Fruit fly (Drosophila melanogaster) whole organism, adult: ENCODE measurements around the gene Rtca.

Experiments
- CG11617 ChIP-seq: fragments of 200-800 bp; sonication (Bioruptor generic); optimal IDR thresholded peaks from 2 replicates; lab custom pipeline; 2017; ENCODE audit warnings: mild to moderate bottlenecking, missing biosample characterization, missing genetic modification reagents, missing genetic modification characterization
- CG12768 ChIP-seq: fragments of 200-800 bp; sonication (Bioruptor generic); optimal IDR thresholded peaks from 2 replicates; lab custom pipeline; 2017; ENCODE audit warnings: missing biosample characterization, missing genetic modification characterization, mild to moderate bottlenecking, moderate library complexity, missing genetic modification reagents
- CG14711 ChIP-seq: fragments of 200-800 bp; sonication (Bioruptor generic); optimal IDR thresholded peaks from 2 replicates; lab custom pipeline; 2018; ENCODE audit warnings: missing biosample characterization, mild to moderate bottlenecking, missing genetic modification characterization, moderate library complexity
- CG1620 ChIP-seq: fragments of 200-800 bp; sonication (Bioruptor generic); optimal IDR thresholded peaks from 2 replicates; lab custom pipeline; 2016; ENCODE audit warnings: missing biosample characterization, missing genetic modification characterization
- CG33017 ChIP-seq: fragments of 200-800 bp; sonication (Bioruptor generic); optimal IDR thresholded peaks from 2 replicates; lab custom pipeline; 2018; ENCODE audit warnings: missing biosample characterization, mild to moderate bottlenecking, missing genetic modification characterization, moderate library complexity
- CG5204 ChIP-seq: fragments of 200-800 bp; sonication (Bioruptor generic); optimal IDR thresholded peaks from 2 replicates; lab custom pipeline; 2016; ENCODE audit warnings: missing biosample characterization, missing genetic modification characterization
- CG7045 ChIP-seq: fragments of 200-800 bp; sonication (Bioruptor generic); optimal IDR thresholded peaks from 2 replicates; lab custom pipeline; 2017; ENCODE audit warnings: missing biosample characterization, mild to moderate bottlenecking, missing genetic modification characterization
- CG7101 ChIP-seq: fragments of 200-800 bp; sonication (Bioruptor generic); optimal IDR thresholded peaks from 2 replicates; lab custom pipeline; 2018; ENCODE audit warnings: missing biosample characterization, mild to moderate bottlenecking, missing genetic modification characterization, moderate library complexity
- Clk ChIP-seq: fragments of 200-800 bp; sonication (Bioruptor generic); optimal IDR thresholded peaks from 2 replicates; lab custom pipeline; 2017; ENCODE audit warnings: missing biosample characterization, missing genetic modification characterization
- Crg-1 ChIP-seq: fragments of 200-800 bp; sonication (Bioruptor generic); optimal IDR thresholded peaks from 2 replicates; lab custom pipeline; 2016; ENCODE audit warnings: missing biosample characterization, missing genetic modification characterization
- Hr96 ChIP-seq: fragments of 200-800 bp; sonication (Bioruptor generic); optimal IDR thresholded peaks from 2 replicates; lab custom pipeline; 2016; ENCODE audit warnings: missing biosample characterization, missing genetic modification characterization
- Mnt ChIP-seq: fragments of 200-800 bp; sonication (Bioruptor generic); optimal IDR thresholded peaks from 2 replicates; lab custom pipeline; 2016; ENCODE audit warnings: missing biosample characterization, mild to moderate bottlenecking, missing genetic modification characterization
- bab1 ChIP-seq: fragments of 200-800 bp; sonication (Bioruptor generic); optimal IDR thresholded peaks from 3 replicates; lab custom pipeline; 2019; ENCODE audit warnings: missing biosample characterization, mild to moderate bottlenecking, missing genetic modification characterization, moderate library complexity
- cic ChIP-seq: fragments of 200-800 bp; sonication (Bioruptor generic); optimal IDR thresholded peaks from 2 replicates; lab custom pipeline; 2017; ENCODE audit warnings: missing biosample characterization, mild to moderate bottlenecking, missing genetic modification characterization, moderate library complexity
- cnc ChIP-seq, 2 experiments: fragments of >200 bp; optimal IDR thresholded peaks; 2 replicates each; lab custom pipeline; 2017
- kay ChIP-seq: fragments of 200-800 bp; sonication (Bioruptor generic); peaks from one replicate; lab custom pipeline; 2016; ENCODE audit warnings: missing biosample characterization, missing genetic modification characterization, borderline replicate concordance
- ovo ChIP-seq: fragments of 200-800 bp; sonication (Bioruptor generic); optimal IDR thresholded peaks from 2 replicates; lab custom pipeline; 2016; ENCODE audit warnings: missing biosample characterization, missing genetic modification characterization
- pad ChIP-seq: fragments of 200-800 bp; sonication (Bioruptor generic); optimal IDR thresholded peaks from 3 replicates; lab custom pipeline; 2017; ENCODE audit warnings: missing biosample characterization, missing genetic modification characterization, mild to moderate bottlenecking, moderate library complexity, missing genetic modification reagents
- tj ChIP-seq: fragments of 200-800 bp; sonication (Bioruptor generic); optimal IDR thresholded peaks from 3 replicates; lab custom pipeline; 2017; ENCODE audit warnings: missing biosample characterization, mild to moderate bottlenecking, missing genetic modification characterization, moderate library complexity
- toe ChIP-seq: fragments of 200-800 bp; sonication (Bioruptor generic); optimal IDR thresholded peaks from 2 replicates; lab custom pipeline; 2016; ENCODE audit warnings: missing biosample characterization, missing genetic modification characterization

Gene Rtca

DNA sequence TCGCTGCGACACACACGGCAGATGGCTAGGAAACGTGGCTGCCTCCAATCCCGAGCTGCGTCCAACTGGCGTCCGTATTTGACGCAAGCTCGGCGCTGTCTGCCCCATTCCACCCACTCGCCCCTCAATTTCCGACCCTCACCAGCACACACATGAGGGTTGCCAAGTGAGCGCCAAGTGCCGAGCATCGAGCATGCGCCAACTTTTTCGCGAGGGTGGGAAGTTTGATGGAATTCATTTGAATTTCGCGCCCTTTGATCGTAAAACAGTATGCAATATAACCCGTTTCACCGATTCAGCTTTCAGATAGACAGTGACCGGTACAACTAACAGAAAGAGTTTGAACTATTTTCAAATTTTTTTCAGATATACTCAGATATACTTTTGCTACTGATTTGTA lies 10.4 kb upstream of the Rtca start, which contains the start of gene Sik2:
Gene Sik2, minus strand, starts transcription at position 67 of the 400 bp plus-strand sequence.
- TF ChIP-seq CG14711 (tag; lab: Kevin White, UChicago) (peak; percentile 62), Hr96 (GFP tag; lab: Kevin White, UChicago) (no peak)

DNA sequence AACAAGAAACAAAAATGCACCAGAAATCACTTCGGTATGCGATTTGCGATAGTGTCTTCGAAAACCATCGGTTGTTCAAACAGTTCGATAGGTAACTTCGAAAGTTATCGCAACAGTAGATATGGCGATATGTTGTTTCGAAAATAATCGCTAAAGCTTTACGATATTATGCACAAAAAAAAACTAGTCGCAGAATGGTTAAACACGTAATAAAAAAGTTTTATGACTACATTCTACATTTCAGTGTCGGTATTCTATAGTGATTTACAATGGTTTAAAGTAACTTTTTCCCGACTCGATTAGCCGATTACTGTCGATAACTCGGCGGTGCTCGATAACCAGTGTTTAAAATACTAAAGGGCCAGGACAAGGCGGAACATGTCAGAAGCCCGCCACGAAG lies 7.1 kb upstream of the Rtca start, which contains the start of gene CG4281:
Gene CG4281, minus strand, starts transcription at position 70 of the 400 bp plus-strand sequence.
- TF ChIP-seq CG7101 (tag; lab: Kevin White, UChicago) (peak; percentile 13), Crg-1 (GFP tag; lab: Kevin White, UChicago) (peak; percentile 17), CG33017 (tag; lab: Kevin White, UChicago) (no peak), Mnt (GFP tag; lab: Kevin White, UChicago) (peak; percentile 37), kay (no peak), CG14711 (tag; lab: Kevin White, UChicago) (peak; percentile 40), CG1620 (GFP tag; lab: Kevin White, UChicago) (no peak), bab1 (GFP tag; lab: Kevin White, UChicago) (peak; percentile 70), CG11617 (GFP tag; lab: Kevin White, UChicago) (peak; percentile 23), toe (GFP tag; lab: Kevin White, UChicago) (no peak), tj (peak; percentile 24), CG7045 (no peak), Hr96 (GFP tag; lab: Kevin White, UChicago) (no peak), pad (GFP tag; lab: Kevin White, UChicago) (no peak), CG5204 (no peak), ovo (GFP tag; lab: Kevin White, UChicago) (no peak)

DNA sequence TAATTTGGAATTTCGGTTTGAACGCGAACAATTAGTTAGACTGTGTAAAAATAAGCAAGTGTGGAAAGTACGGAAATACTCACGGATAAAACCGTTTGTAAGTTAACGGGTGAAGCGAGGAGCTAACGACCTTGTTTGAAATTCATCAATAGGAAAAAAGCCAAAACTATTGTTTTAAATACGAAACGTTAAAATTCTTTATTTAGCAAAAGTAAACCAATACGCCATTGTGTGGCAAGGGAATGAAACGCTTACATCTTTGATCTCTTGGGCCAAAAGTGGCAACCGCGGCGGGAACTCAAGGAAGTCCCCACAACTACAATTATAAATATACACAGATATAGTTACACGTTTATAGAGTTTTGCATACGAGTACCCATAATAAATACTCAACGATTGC lies 6.0 kb upstream of the Rtca start, which contains the start of gene CG14054:
Gene CG14054, minus strand, starts transcription at position 101 of the 400 bp plus-strand sequence.
- TF ChIP-seq kay (no peak), CG7101 (tag; lab: Kevin White, UChicago) (no peak), toe (GFP tag; lab: Kevin White, UChicago) (no peak), Clk (GFP tag; lab: Kevin White, UChicago) (no peak), tj (no peak), pad (GFP tag; lab: Kevin White, UChicago) (no peak), Mnt (GFP tag; lab: Kevin White, UChicago) (no peak), CG11617 (GFP tag; lab: Kevin White, UChicago) (no peak), CG14711 (tag; lab: Kevin White, UChicago) (no peak), Crg-1 (GFP tag; lab: Kevin White, UChicago) (no peak), CG7045 (no peak), bab1 (GFP tag; lab: Kevin White, UChicago) (no peak), CG33017 (tag; lab: Kevin White, UChicago) (no peak)

DNA sequence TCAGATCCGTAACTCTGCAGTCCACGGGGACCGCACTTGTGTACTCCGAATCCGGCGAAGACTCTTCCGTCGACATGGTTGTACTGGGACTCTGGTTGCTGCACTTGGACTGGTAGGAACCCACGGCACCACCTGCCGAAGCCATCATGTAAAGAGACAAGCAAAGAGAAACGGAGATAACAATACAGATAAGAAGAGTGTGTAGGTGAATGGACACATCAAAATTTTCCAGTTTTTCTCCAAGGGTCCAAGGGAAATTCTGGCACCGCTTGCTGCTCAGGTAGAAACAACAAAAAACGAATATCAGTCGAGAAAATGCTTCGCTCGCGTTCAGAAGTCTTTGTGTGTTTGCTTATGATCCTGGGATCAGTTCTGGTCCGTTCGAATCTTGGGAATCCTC lies 3.9 kb upstream of the Rtca start, which contains the start of gene CG4194:
Gene CG4194, plus strand, starts transcription at position 301 of the 400 bp plus-strand sequence.
- TF ChIP-seq Mnt (GFP tag; lab: Kevin White, UChicago) (no peak), CG12768 (GFP tag; lab: Kevin White, UChicago) (no peak), CG33017 (tag; lab: Kevin White, UChicago) (no peak), CG11617 (GFP tag; lab: Kevin White, UChicago) (no peak), pad (GFP tag; lab: Kevin White, UChicago) (no peak), cnc (optimal IDR thresholded peaks at IDR 0.05; lab: Kevin White, UChicago) (no peak), CG1620 (GFP tag; lab: Kevin White, UChicago) (no peak), ovo (GFP tag; lab: Kevin White, UChicago) (no peak), CG14711 (tag; lab: Kevin White, UChicago) (no peak), tj (no peak), kay (no peak), Clk (GFP tag; lab: Kevin White, UChicago) (no peak), CG7101 (tag; lab: Kevin White, UChicago) (no peak), cic (GFP tag; lab: Kevin White, UChicago) (no peak), bab1 (GFP tag; lab: Kevin White, UChicago) (no peak), Crg-1 (GFP tag; lab: Kevin White, UChicago) (no peak)

DNA sequence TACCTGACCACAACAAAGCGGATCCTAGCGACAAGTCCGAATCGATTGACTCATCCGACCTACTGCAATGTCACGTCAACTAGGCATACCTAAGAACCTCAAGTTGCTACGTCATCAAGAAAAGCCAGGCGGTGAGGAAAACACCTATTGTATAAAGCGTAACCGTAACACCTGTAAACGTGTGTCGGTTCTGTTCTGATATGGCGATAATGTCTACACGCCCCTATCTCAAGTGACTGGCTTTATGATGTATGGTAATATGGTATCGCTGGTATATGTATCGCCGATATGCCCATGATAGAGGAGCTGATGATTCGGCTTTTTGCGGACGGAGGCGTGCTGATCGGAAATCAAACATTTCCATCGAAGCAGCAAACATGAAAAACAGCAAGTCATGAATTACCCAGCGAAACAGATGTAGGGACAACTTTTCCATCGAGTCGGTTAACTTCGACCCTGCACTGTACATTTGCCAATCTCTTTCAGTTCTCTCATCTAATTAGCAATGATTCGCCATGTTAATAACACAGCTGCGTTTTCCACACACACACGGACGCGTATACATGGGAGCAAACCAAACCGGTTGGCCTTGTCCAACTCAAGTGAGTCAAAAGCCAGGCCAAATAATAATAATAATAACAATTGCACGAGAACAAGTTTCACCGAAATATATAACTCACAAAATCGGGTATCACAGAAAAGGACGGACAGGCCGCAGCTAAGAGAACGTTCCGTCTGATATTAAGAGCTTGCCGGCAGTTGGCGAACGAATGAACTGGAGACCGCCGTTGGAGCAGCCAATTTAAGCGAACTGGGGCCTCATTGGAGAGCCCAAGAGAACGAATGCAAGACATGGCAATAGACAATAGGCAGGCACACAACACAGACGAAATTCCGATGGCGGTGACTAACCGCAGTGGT lies 2.2 kb upstream of the Rtca start:
- no peak for TF ChIP-seq toe (GFP tag; lab: Kevin White, UChicago)
- peak; percentile 50 for TF ChIP-seq tj
- peak; percentile 29 for TF ChIP-seq ovo (GFP tag; lab: Kevin White, UChicago)
- TF ChIP-seq bab1 (GFP tag; lab: Kevin White, UChicago): peak; percentile 4
- TF ChIP-seq cnc (optimal IDR thresholded peaks at IDR 0.05; lab: Kevin White, UChicago): peak; percentile 68 to 82
- no peak for TF ChIP-seq cic (GFP tag; lab: Kevin White, UChicago)

DNA sequence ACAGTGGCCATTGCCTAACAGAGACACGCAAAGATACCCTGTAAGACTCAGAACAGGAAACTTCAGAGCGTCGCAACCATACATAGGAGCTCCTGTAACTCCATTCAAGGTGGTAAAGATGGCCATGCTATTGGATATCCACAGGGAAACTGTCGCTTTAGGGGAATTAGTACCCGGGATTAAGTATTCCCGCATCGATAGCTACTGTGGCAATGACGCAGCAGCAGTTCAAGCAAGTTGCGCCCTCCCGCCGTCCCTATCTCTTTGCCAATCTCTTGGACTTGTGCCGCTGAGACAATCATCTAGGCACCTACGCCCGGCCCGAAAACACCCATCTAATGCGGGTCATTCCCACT lies 1.5 kb upstream of the Rtca start:
- peak; percentile 6 for TF ChIP-seq CG33017 (tag; lab: Kevin White, UChicago)
- peak; percentile 78 for TF ChIP-seq CG12768 (GFP tag; lab: Kevin White, UChicago)
- TF ChIP-seq pad (GFP tag; lab: Kevin White, UChicago): peak; percentile 49
- peak; percentile 24 for TF ChIP-seq ovo (GFP tag; lab: Kevin White, UChicago)
- TF ChIP-seq cic (GFP tag; lab: Kevin White, UChicago): no peak
- peak; percentile 47 for TF ChIP-seq CG11617 (GFP tag; lab: Kevin White, UChicago)
- peak; percentile 41 for TF ChIP-seq Crg-1 (GFP tag; lab: Kevin White, UChicago)
- TF ChIP-seq Mnt (GFP tag; lab: Kevin White, UChicago): no peak
- TF ChIP-seq CG14711 (tag; lab: Kevin White, UChicago): peak; percentile 72
- peak; percentile 64 for TF ChIP-seq CG1620 (GFP tag; lab: Kevin White, UChicago)
- no peak for TF ChIP-seq kay
- TF ChIP-seq CG5204: no peak
- TF ChIP-seq cnc (optimal IDR thresholded peaks at IDR 0.05; lab: Kevin White, UChicago): peak in 1 of 2 experiments; percentile 83
- TF ChIP-seq toe (GFP tag; lab: Kevin White, UChicago): peak; percentile 66
- peak; percentile 83 for TF ChIP-seq Hr96 (GFP tag; lab: Kevin White, UChicago)
- peak; percentile 12 for TF ChIP-seq tj
- peak; percentile 69 for TF ChIP-seq CG7101 (tag; lab: Kevin White, UChicago)
- no peak for TF ChIP-seq Clk (GFP tag; lab: Kevin White, UChicago)
- TF ChIP-seq CG7045: peak; percentile 55
- TF ChIP-seq bab1 (GFP tag; lab: Kevin White, UChicago): peak; percentile 38
